Worm (Caenorhabditis elegans): ENCODE results near the gene R02D5.1.
A peak's percentile ranks its signal among the peaks of the same experiment; 100 is the strongest.
"Not testable (repeated sequence)": the region's sequence is repeated elsewhere in the genome, so short reads cannot be mapped to it uniquely, and the experiment has no call there.

The R02D5.1 gene

ce11 chrV:14508005-14508521 is at the start of gene R02D5.1:
Gene R02D5.1 (plus strand): TSS chrV:14508249.
- no peak for TF ChIP-seq nhr-76 (tag; optimal IDR thresholded peaks at IDR 0.05)
- TF ChIP-seq egl-13 (tag; optimal IDR thresholded peaks at IDR 0.05) = no peak
- no peak for TF ChIP-seq ztf-4 (tag; optimal IDR thresholded peaks at IDR 0.05)
- peak; percentile 99 for TF ChIP-seq blmp-1 (tag; optimal IDR thresholded peaks at IDR 0.05)
- TF ChIP-seq nhr-84 (tag; optimal IDR thresholded peaks at IDR 0.05) = no peak

- peak in 1 of 2 experiments; percentile 6 for TF ChIP-seq efl-1 (optimal IDR thresholded peaks at IDR 0.05)
- TF ChIP-seq efl-1 (GFP tag; optimal IDR thresholded peaks at IDR 0.05 in 1 of 2) = peak; percentile 15 to 86
- peak in 1 of 3 experiments; percentile 7 for TF ChIP-seq dpl-1 (GFP tag; optimal IDR thresholded peaks at IDR 0.05)
- TF ChIP-seq nhr-84 (tag; optimal IDR thresholded peaks at IDR 0.05) = no peak
Observed at ce11 chrV:14460122-14460521, 47.9 kb upstream of the R02D5.1 start.

- TF ChIP-seq ceh-90 (tag; optimal IDR thresholded peaks at IDR 0.05) (no peak), F16B12.6 (tag; optimal IDR thresholded peaks at IDR 0.05) (no peak), efl-1 (optimal IDR thresholded peaks at IDR 0.05) (no peak), efl-1 (GFP tag; optimal IDR thresholded peaks at IDR 0.05 in 1 of 2) (no peak), xbp-1 (tag; optimal IDR thresholded peaks at IDR 0.05) (no peak), lin-15B (tag; optimal IDR thresholded peaks at IDR 0.05) (no peak), ceh-88 (GFP tag; IDR thresholded peaks at IDR 0.05) (no peak), egl-13 (tag; optimal IDR thresholded peaks at IDR 0.05) (no peak), ztf-4 (tag; optimal IDR thresholded peaks at IDR 0.05) (no peak), blmp-1 (tag; optimal IDR thresholded peaks at IDR 0.05) (no peak), nhr-237 (tag; optimal IDR thresholded peaks at IDR 0.05) (no peak), efl-3 (GFP tag; optimal IDR thresholded peaks at IDR 0.05) (no peak), ceh-82 (tag; optimal IDR thresholded peaks at IDR 0.05) (no peak), lin-13 (GFP tag; optimal IDR thresholded peaks at IDR 0.05) (no peak)
Observed at ce11 chrV:14460615-14461102, 47.4 kb upstream of the R02D5.1 start, which contains the start of gene F08H9.2. Gene F08H9.2 (plus strand): TSS chrV:14460665.

ce11 chrV:14462653-14463052 is 45.4 kb upstream of the R02D5.1 start:
- TF ChIP-seq lin-39 (tag; optimal IDR thresholded peaks at IDR 0.05) (no peak), skn-1 (tag; optimal IDR thresholded peaks at IDR 0.05) (peak; percentile 1), hlh-4 (tag; optimal IDR thresholded peaks at IDR 0.05) (no peak), dpl-1 (GFP tag; optimal IDR thresholded peaks at IDR 0.05) (no peak), nhr-47 (tag; optimal IDR thresholded peaks at IDR 0.05) (no peak), unc-130 (tag; optimal IDR thresholded peaks at IDR 0.05) (no peak), vab-15 (tag; optimal IDR thresholded peaks at IDR 0.05) (no peak)

ce11 chrV:14463087-14463486 is 45.0 kb upstream of the R02D5.1 start, which contains the start of gene F08H9.3:
Gene F08H9.3 (minus strand): TSS chrV:14463338.
- TF ChIP-seq snpc-4 (tag; optimal IDR thresholded peaks at IDR 0.05) (peak; percentile 86), elt-2 (tag; optimal IDR thresholded peaks at IDR 0.05) (peak; percentile 85), nhr-90 (tag; optimal IDR thresholded peaks at IDR 0.05; ENCODE audit: poor library complexity) (peak; percentile 26), nhr-71 (tag; optimal IDR thresholded peaks at IDR 0.05) (peak; percentile 16), efl-1 (GFP tag; optimal IDR thresholded peaks at IDR 0.05 in 1 of 2) (peak in 1 of 2 experiments; percentile 84), nhr-20 (tag; optimal IDR thresholded peaks at IDR 0.05) (peak; percentile 9)
- TF ChIP-seq efl-1 (optimal IDR thresholded peaks at IDR 0.05) = not testable (repeated sequence)

- TF ChIP-seq nhr-71 (tag; optimal IDR thresholded peaks at IDR 0.05) = no peak
- no peak for TF ChIP-seq C04F5.9 (tag; optimal IDR thresholded peaks at IDR 0.05)
- no peak for TF ChIP-seq tbx-2 (tag; optimal IDR thresholded peaks at IDR 0.05)
- TF ChIP-seq mdl-1 (tag; optimal IDR thresholded peaks at IDR 0.05) = no peak
- TF ChIP-seq sup-37 (GFP tag; optimal IDR thresholded peaks at IDR 0.05) = no peak
- no peak for TF ChIP-seq swsn-7 (tag; optimal IDR thresholded peaks at IDR 0.05)
- TF ChIP-seq mep-1 (tag; optimal IDR thresholded peaks at IDR 0.05) = no peak
- no peak for TF ChIP-seq nhr-237 (tag; optimal IDR thresholded peaks at IDR 0.05)
- TF ChIP-seq pax-3 (tag; optimal IDR thresholded peaks at IDR 0.05) = no peak
- TF ChIP-seq lsy-2 (tag; optimal IDR thresholded peaks at IDR 0.05) = no peak
- TF ChIP-seq nhr-47 (tag; optimal IDR thresholded peaks at IDR 0.05) = no peak
Observed at ce11 chrV:14464368-14464767, 43.7 kb upstream of the R02D5.1 start, which contains the start of gene F08H9.4. Gene F08H9.4 (minus strand): TSS chrV:14464428.
